Worm (Caenorhabditis elegans) whole organism, L3 larva: ENCODE measurements around the gene nhr-291.

Experiments used
- ceh-16 ChIP-seq: sonication (generic microtip); optimal IDR thresholded peaks from 2 replicates; lab custom pipeline; 2017; ENCODE audit warnings: missing biosample characterization, missing genetic modification characterization
- fos-1 ChIP-seq: fragments of 150-350 bp; optimal IDR thresholded peaks from 2 replicates; lab custom pipeline; 2014; ENCODE audit warnings: missing biosample characterization, missing genetic modification characterization
- nhr-77 ChIP-seq: fragments of 150-350 bp; optimal IDR thresholded peaks from 2 replicates; lab custom pipeline; 2014; ENCODE audit warnings: missing biosample characterization, missing genetic modification characterization
- pha-4 ChIP-seq: fragments of 150-350 bp; optimal IDR thresholded peaks from 2 replicates; lab custom pipeline; 2014; ENCODE audit warnings: missing biosample characterization, missing genetic modification reagents, missing genetic modification characterization
- skn-1 ChIP-seq: fragments of 150-350 bp; optimal IDR thresholded peaks from 2 replicates; lab custom pipeline; 2014; ENCODE audit warnings: missing biosample characterization, missing genetic modification characterization

DNA sequence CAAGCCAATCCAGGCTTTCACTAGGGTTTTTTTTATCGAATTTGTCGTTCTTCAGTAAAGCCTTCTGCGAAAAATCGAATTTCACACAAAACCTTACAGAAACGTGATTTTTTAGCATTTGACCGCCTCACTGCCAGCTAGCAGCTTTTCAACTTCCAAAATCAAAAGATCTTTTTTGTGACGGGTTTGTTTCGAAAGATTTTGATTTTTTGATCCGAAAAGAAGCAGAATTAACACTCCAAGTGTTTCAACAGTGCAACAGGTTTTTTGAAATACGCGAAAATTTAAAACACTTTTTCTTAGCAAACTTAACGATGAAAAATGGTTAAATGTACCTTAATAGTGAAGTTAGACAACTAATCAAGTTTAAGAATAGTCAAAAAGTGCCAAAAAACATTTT lies 22.6 kb downstream of the nhr-291 start, which contains the start of gene clec-229:
- no peak for TF ChIP-seq fos-1 (tag; lab: Kevin White, UChicago)
- TF ChIP-seq pha-4 = no peak
- TF ChIP-seq ceh-16 = no peak
- TF ChIP-seq skn-1 (tag; lab: Kevin White, UChicago) = no peak
- no peak for TF ChIP-seq nhr-77 (tag; lab: Kevin White, UChicago)
